Worm (Caenorhabditis elegans) whole organism, L4/young adult: Measurements from ENCODE around the gene K07H8.12.

Source experiments
- W03F9.2 ChIP-seq: fragments of 150-350 bp; optimal IDR thresholded peaks from 2 replicates; lab custom pipeline; 2014; ENCODE audit warnings: missing biosample characterization, missing genetic modification characterization
- dao-5 ChIP-seq: sonication (generic microtip); optimal IDR thresholded peaks from 2 replicates; lab custom pipeline; 2016; ENCODE audit warnings: missing genotype, missing genetic modification characterization, moderate library complexity, missing compliant biosample characterization
- him-1 ChIP-seq: sonication (generic microtip); optimal IDR thresholded peaks from 2 replicates; lab custom pipeline; 2016; ENCODE audit warnings: missing genotype, missing genetic modification reagents, missing genetic modification characterization, missing compliant biosample characterization

K07H8.12 gene

ce11 chrIV:8255221-8255620 is 21.3 kb downstream of the K07H8.12 start:
- TF ChIP-seq W03F9.2 (tag; lab: Kevin White, UChicago) (no peak), him-1 (tag; lab: Kevin White, UChicago) (no peak), dao-5 (tag; lab: Kevin White, UChicago) (no peak)

ce11 chrIV:8254193-8254592 is 22.3 kb downstream of the K07H8.12 start:
- TF ChIP-seq W03F9.2 (tag; lab: Kevin White, UChicago) (no peak), dao-5 (tag; lab: Kevin White, UChicago) (no peak)

- TF ChIP-seq dao-5 (tag; lab: Kevin White, UChicago) (peak; percentile 91), W03F9.2 (tag; lab: Kevin White, UChicago) (peak; percentile 69), him-1 (tag; lab: Kevin White, UChicago) (peak; percentile 60)
Observed at ce11 chrIV:8252856-8253255, 23.7 kb downstream of the K07H8.12 start.

- TF ChIP-seq dao-5 (tag; lab: Kevin White, UChicago) (no peak), him-1 (tag; lab: Kevin White, UChicago) (no peak), W03F9.2 (tag; lab: Kevin White, UChicago) (no peak)
Observed at ce11 chrIV:8251346-8251745, 25.2 kb downstream of the K07H8.12 start.

ce11 chrIV:8247341-8247740 is 29.2 kb downstream of the K07H8.12 start:
- TF ChIP-seq him-1 (tag; lab: Kevin White, UChicago) (no peak), dao-5 (tag; lab: Kevin White, UChicago) (no peak), W03F9.2 (tag; lab: Kevin White, UChicago) (no peak)

- no peak for TF ChIP-seq W03F9.2 (tag; lab: Kevin White, UChicago)
- no peak for TF ChIP-seq dao-5 (tag; lab: Kevin White, UChicago)
- TF ChIP-seq him-1 (tag; lab: Kevin White, UChicago) = no peak
Observed at ce11 chrIV:8244112-8244511, 32.4 kb downstream of the K07H8.12 start, which contains the start of gene T09A12.1. TSS of gene T09A12.1 (plus strand) at chrIV:8244412.

- TF ChIP-seq W03F9.2 (tag; lab: Kevin White, UChicago) = no peak
- no peak for TF ChIP-seq him-1 (tag; lab: Kevin White, UChicago)
- no peak for TF ChIP-seq dao-5 (tag; lab: Kevin White, UChicago)
Observed at ce11 chrIV:8243599-8243998, 32.9 kb downstream of the K07H8.12 start, which contains the start of gene T09A12.8. TSS of gene T09A12.8 (minus strand) at chrIV:8243699.

ce11 chrIV:8243170-8243569 is 33.3 kb downstream of the K07H8.12 start:
- TF ChIP-seq him-1 (tag; lab: Kevin White, UChicago) (no peak), dao-5 (tag; lab: Kevin White, UChicago) (no peak), W03F9.2 (tag; lab: Kevin White, UChicago) (no peak)

- TF ChIP-seq him-1 (tag; lab: Kevin White, UChicago) = no peak
- no peak for TF ChIP-seq W03F9.2 (tag; lab: Kevin White, UChicago)
- TF ChIP-seq dao-5 (tag; lab: Kevin White, UChicago) = no peak
Observed at ce11 chrIV:8241312-8241833, 35.1 kb downstream of the K07H8.12 start.

- TF ChIP-seq him-1 (tag; lab: Kevin White, UChicago) (no peak), dao-5 (tag; lab: Kevin White, UChicago) (no peak), W03F9.2 (tag; lab: Kevin White, UChicago) (no peak)
Observed at ce11 chrIV:8239584-8239983, 36.9 kb downstream of the K07H8.12 start.

- TF ChIP-seq him-1 (tag; lab: Kevin White, UChicago) (no peak), dao-5 (tag; lab: Kevin White, UChicago) (no peak), W03F9.2 (tag; lab: Kevin White, UChicago) (no peak)
Observed at ce11 chrIV:8236502-8236901, 40.0 kb downstream of the K07H8.12 start, which contains the start of gene nhr-66. TSS of gene nhr-66 (minus strand) at chrIV:8236602.

- TF ChIP-seq him-1 (tag; lab: Kevin White, UChicago) (no peak), dao-5 (tag; lab: Kevin White, UChicago) (no peak), W03F9.2 (tag; lab: Kevin White, UChicago) (no peak)
Observed at ce11 chrIV:8235114-8235686, 41.3 kb downstream of the K07H8.12 start.

- TF ChIP-seq dao-5 (tag; lab: Kevin White, UChicago) = no peak
- no peak for TF ChIP-seq W03F9.2 (tag; lab: Kevin White, UChicago)
- TF ChIP-seq him-1 (tag; lab: Kevin White, UChicago) = no peak
Observed at ce11 chrIV:8234088-8234496, 42.4 kb downstream of the K07H8.12 start.

ce11 chrIV:8233268-8233667 is 43.2 kb downstream of the K07H8.12 start:
- no peak for TF ChIP-seq W03F9.2 (tag; lab: Kevin White, UChicago)
- TF ChIP-seq dao-5 (tag; lab: Kevin White, UChicago) = no peak
- TF ChIP-seq him-1 (tag; lab: Kevin White, UChicago) = no peak
